Worm (Caenorhabditis elegans): Measurements from ENCODE around the gene C44C10.7.

C44C10.7 gene

ce11 chrX:11641562-11641961, 46.5 kb downstream of the C44C10.7 start:
- TF ChIP-seq lin-13 (GFP tag; optimal IDR thresholded peaks at IDR 0.05), result no peak
- TF ChIP-seq egl-27 (tag; optimal IDR thresholded peaks at IDR 0.05), result no peak
- no peak for TF ChIP-seq ZK546.5 (tag; optimal IDR thresholded peaks at IDR 0.05)
- TF ChIP-seq nhr-25 (tag; optimal IDR thresholded peaks at IDR 0.05), result no peak
- TF ChIP-seq nhr-21 (tag; optimal IDR thresholded peaks at IDR 0.05), result no peak
- no peak for TF ChIP-seq mdl-1 (tag; optimal IDR thresholded peaks at IDR 0.05)
- TF ChIP-seq nhr-23 (tag; optimal IDR thresholded peaks at IDR 0.05), result no peak
- no peak for TF ChIP-seq unc-62 (GFP tag; optimal IDR thresholded peaks at IDR 0.05)
- no peak for TF ChIP-seq ceh-16 (tag; optimal IDR thresholded peaks at IDR 0.05)

- TF ChIP-seq alr-1 (tag; optimal IDR thresholded peaks at IDR 0.05), result no peak
- TF ChIP-seq R02D3.7 (tag; optimal IDR thresholded peaks at IDR 0.05), result no peak
- no peak for TF ChIP-seq aly-2 (tag; optimal IDR thresholded peaks at IDR 0.05)
- TF ChIP-seq ceh-16 (tag; optimal IDR thresholded peaks at IDR 0.05), result no peak
- TF ChIP-seq peb-1 (tag; optimal IDR thresholded peaks at IDR 0.05), result no peak
- TF ChIP-seq nhr-21 (tag; optimal IDR thresholded peaks at IDR 0.05), result no peak
- no peak for TF ChIP-seq nhr-12 (tag; optimal IDR thresholded peaks at IDR 0.05)
- TF ChIP-seq dmd-4 (tag; optimal IDR thresholded peaks at IDR 0.05), result no peak
- TF ChIP-seq nhr-11 (tag; optimal IDR thresholded peaks at IDR 0.05), result no peak
- TF ChIP-seq elt-3 (tag; optimal IDR thresholded peaks at IDR 0.05), result no peak
- TF ChIP-seq lsy-2 (tag; optimal IDR thresholded peaks at IDR 0.05), result no peak
- no peak for TF ChIP-seq gmeb-1 (tag; optimal IDR thresholded peaks at IDR 0.05)
- no peak for TF ChIP-seq Y55F3AM.14 (GFP tag; optimal IDR thresholded peaks at IDR 0.05)
- TF ChIP-seq sma-9 (GFP tag; optimal IDR thresholded peaks at IDR 0.05), result peak; percentile 14
- no peak for TF ChIP-seq sma-9 (tag; optimal IDR thresholded peaks at IDR 0.05)
- no peak for TF ChIP-seq F13H6.1 (tag; optimal IDR thresholded peaks at IDR 0.05)
- no peak for TF ChIP-seq nhr-25 (tag; optimal IDR thresholded peaks at IDR 0.05)
- TF ChIP-seq elt-1 (tag; optimal IDR thresholded peaks at IDR 0.05), result no peak
- no peak for TF ChIP-seq unc-39 (tag; optimal IDR thresholded peaks at IDR 0.05)
- TF ChIP-seq sem-4 (tag; optimal IDR thresholded peaks at IDR 0.05), result no peak
- no peak for TF ChIP-seq nhr-77 (tag; optimal IDR thresholded peaks at IDR 0.05)
- no peak for TF ChIP-seq ceh-82 (tag; optimal IDR thresholded peaks at IDR 0.05)
- TF ChIP-seq nhr-6 (tag; optimal IDR thresholded peaks at IDR 0.05), result no peak
- no peak for TF ChIP-seq mab-5 (tag; optimal IDR thresholded peaks at IDR 0.05)
- no peak for TF ChIP-seq unc-62 (GFP tag; optimal IDR thresholded peaks at IDR 0.05)
- peak; percentile 48 for TF ChIP-seq C34F6.9 (tag; optimal IDR thresholded peaks at IDR 0.05)
- no peak for TF ChIP-seq mbf-1 (tag; optimal IDR thresholded peaks at IDR 0.05)
- peak; percentile 16 for TF ChIP-seq egl-27 (tag; optimal IDR thresholded peaks at IDR 0.05)
- TF ChIP-seq nhr-237 (tag; optimal IDR thresholded peaks at IDR 0.05), result no peak
- no peak for TF ChIP-seq ZK546.5 (tag; optimal IDR thresholded peaks at IDR 0.05)
- TF ChIP-seq ama-1 (optimal IDR thresholded peaks at IDR 0.05), result no peak
- peak; percentile 24 for TF ChIP-seq nhr-129 (tag; optimal IDR thresholded peaks at IDR 0.05)
- TF ChIP-seq unc-55 (GFP tag; optimal IDR thresholded peaks at IDR 0.05), result peak; percentile 58
- no peak for TF ChIP-seq skn-1 (tag; optimal IDR thresholded peaks at IDR 0.05)
- TF ChIP-seq ztf-11 (tag; optimal IDR thresholded peaks at IDR 0.05), result no peak
- TF ChIP-seq lin-39 (tag; optimal IDR thresholded peaks at IDR 0.05), result no peak
- TF ChIP-seq zag-1 (tag; optimal IDR thresholded peaks at IDR 0.05), result peak; percentile 60
- no peak for TF ChIP-seq lin-11 (tag; optimal IDR thresholded peaks at IDR 0.05)
- TF ChIP-seq nhr-10 (tag; optimal IDR thresholded peaks at IDR 0.05), result no peak
- no peak for TF ChIP-seq crh-2 (tag; optimal IDR thresholded peaks at IDR 0.05)
Measured at ce11 chrX:11640463-11640995, 47.5 kb downstream of the C44C10.7 start.

- TF ChIP-seq skn-1 (tag; optimal IDR thresholded peaks at IDR 0.05), result no peak
- TF ChIP-seq sma-3 (GFP tag; optimal IDR thresholded peaks at IDR 0.05), result no peak
- TF ChIP-seq elt-1 (tag; optimal IDR thresholded peaks at IDR 0.05), result no peak
- TF ChIP-seq elt-3 (tag; optimal IDR thresholded peaks at IDR 0.05), result no peak
- TF ChIP-seq C34F6.9 (tag; optimal IDR thresholded peaks at IDR 0.05), result no peak
- no peak for TF ChIP-seq mdl-1 (tag; optimal IDR thresholded peaks at IDR 0.05)
- no peak for TF ChIP-seq gmeb-1 (tag; optimal IDR thresholded peaks at IDR 0.05)
Measured at ce11 chrX:11638987-11639386, 49.1 kb downstream of the C44C10.7 start.
